Fruit fly (Drosophila melanogaster) whole organism, adult: ENCODE results near the gene CG4593.

Experiments used
- CG11617 ChIP-seq: fragments of 200-800 bp; sonication (Bioruptor generic); optimal IDR thresholded peaks from 2 replicates; lab custom pipeline; 2017; ENCODE audit warnings: mild to moderate bottlenecking, missing biosample characterization, missing genetic modification reagents, missing genetic modification characterization
- CG12768 ChIP-seq: fragments of 200-800 bp; sonication (Bioruptor generic); optimal IDR thresholded peaks from 2 replicates; lab custom pipeline; 2017; ENCODE audit warnings: missing biosample characterization, missing genetic modification characterization, mild to moderate bottlenecking, moderate library complexity, missing genetic modification reagents
- CG14711 ChIP-seq: fragments of 200-800 bp; sonication (Bioruptor generic); optimal IDR thresholded peaks from 2 replicates; lab custom pipeline; 2018; ENCODE audit warnings: missing biosample characterization, mild to moderate bottlenecking, missing genetic modification characterization, moderate library complexity
- CG1620 ChIP-seq: fragments of 200-800 bp; sonication (Bioruptor generic); optimal IDR thresholded peaks from 2 replicates; lab custom pipeline; 2016; ENCODE audit warnings: missing biosample characterization, missing genetic modification characterization
- CG33017 ChIP-seq: fragments of 200-800 bp; sonication (Bioruptor generic); optimal IDR thresholded peaks from 2 replicates; lab custom pipeline; 2018; ENCODE audit warnings: missing biosample characterization, mild to moderate bottlenecking, missing genetic modification characterization, moderate library complexity
- CG5204 ChIP-seq: fragments of 200-800 bp; sonication (Bioruptor generic); optimal IDR thresholded peaks from 2 replicates; lab custom pipeline; 2016; ENCODE audit warnings: missing biosample characterization, missing genetic modification characterization
- CG7045 ChIP-seq: fragments of 200-800 bp; sonication (Bioruptor generic); optimal IDR thresholded peaks from 2 replicates; lab custom pipeline; 2017; ENCODE audit warnings: missing biosample characterization, mild to moderate bottlenecking, missing genetic modification characterization
- CG7101 ChIP-seq: fragments of 200-800 bp; sonication (Bioruptor generic); optimal IDR thresholded peaks from 2 replicates; lab custom pipeline; 2018; ENCODE audit warnings: missing biosample characterization, mild to moderate bottlenecking, missing genetic modification characterization, moderate library complexity
- Clk ChIP-seq: fragments of 200-800 bp; sonication (Bioruptor generic); optimal IDR thresholded peaks from 2 replicates; lab custom pipeline; 2017; ENCODE audit warnings: missing biosample characterization, missing genetic modification characterization
- Crg-1 ChIP-seq: fragments of 200-800 bp; sonication (Bioruptor generic); optimal IDR thresholded peaks from 2 replicates; lab custom pipeline; 2016; ENCODE audit warnings: missing biosample characterization, missing genetic modification characterization
- Hr96 ChIP-seq: fragments of 200-800 bp; sonication (Bioruptor generic); optimal IDR thresholded peaks from 2 replicates; lab custom pipeline; 2016; ENCODE audit warnings: missing biosample characterization, missing genetic modification characterization
- Mnt ChIP-seq: fragments of 200-800 bp; sonication (Bioruptor generic); optimal IDR thresholded peaks from 2 replicates; lab custom pipeline; 2016; ENCODE audit warnings: missing biosample characterization, mild to moderate bottlenecking, missing genetic modification characterization
- bab1 ChIP-seq: fragments of 200-800 bp; sonication (Bioruptor generic); optimal IDR thresholded peaks from 3 replicates; lab custom pipeline; 2019; ENCODE audit warnings: missing biosample characterization, mild to moderate bottlenecking, missing genetic modification characterization, moderate library complexity
- cic ChIP-seq: fragments of 200-800 bp; sonication (Bioruptor generic); optimal IDR thresholded peaks from 2 replicates; lab custom pipeline; 2017; ENCODE audit warnings: missing biosample characterization, mild to moderate bottlenecking, missing genetic modification characterization, moderate library complexity
- cnc ChIP-seq, 2 experiments: fragments of >200 bp; optimal IDR thresholded peaks; 2 replicates each; lab custom pipeline; 2017
- kay ChIP-seq: fragments of 200-800 bp; sonication (Bioruptor generic); peaks from one replicate; lab custom pipeline; 2016; ENCODE audit warnings: missing biosample characterization, missing genetic modification characterization, borderline replicate concordance
- ovo ChIP-seq: fragments of 200-800 bp; sonication (Bioruptor generic); optimal IDR thresholded peaks from 2 replicates; lab custom pipeline; 2016; ENCODE audit warnings: missing biosample characterization, missing genetic modification characterization
- pad ChIP-seq: fragments of 200-800 bp; sonication (Bioruptor generic); optimal IDR thresholded peaks from 3 replicates; lab custom pipeline; 2017; ENCODE audit warnings: missing biosample characterization, missing genetic modification characterization, mild to moderate bottlenecking, moderate library complexity, missing genetic modification reagents
- tj ChIP-seq: fragments of 200-800 bp; sonication (Bioruptor generic); optimal IDR thresholded peaks from 3 replicates; lab custom pipeline; 2017; ENCODE audit warnings: missing biosample characterization, mild to moderate bottlenecking, missing genetic modification characterization, moderate library complexity
- toe ChIP-seq: fragments of 200-800 bp; sonication (Bioruptor generic); optimal IDR thresholded peaks from 2 replicates; lab custom pipeline; 2016; ENCODE audit warnings: missing biosample characterization, missing genetic modification characterization

CG4593 gene

DNA sequence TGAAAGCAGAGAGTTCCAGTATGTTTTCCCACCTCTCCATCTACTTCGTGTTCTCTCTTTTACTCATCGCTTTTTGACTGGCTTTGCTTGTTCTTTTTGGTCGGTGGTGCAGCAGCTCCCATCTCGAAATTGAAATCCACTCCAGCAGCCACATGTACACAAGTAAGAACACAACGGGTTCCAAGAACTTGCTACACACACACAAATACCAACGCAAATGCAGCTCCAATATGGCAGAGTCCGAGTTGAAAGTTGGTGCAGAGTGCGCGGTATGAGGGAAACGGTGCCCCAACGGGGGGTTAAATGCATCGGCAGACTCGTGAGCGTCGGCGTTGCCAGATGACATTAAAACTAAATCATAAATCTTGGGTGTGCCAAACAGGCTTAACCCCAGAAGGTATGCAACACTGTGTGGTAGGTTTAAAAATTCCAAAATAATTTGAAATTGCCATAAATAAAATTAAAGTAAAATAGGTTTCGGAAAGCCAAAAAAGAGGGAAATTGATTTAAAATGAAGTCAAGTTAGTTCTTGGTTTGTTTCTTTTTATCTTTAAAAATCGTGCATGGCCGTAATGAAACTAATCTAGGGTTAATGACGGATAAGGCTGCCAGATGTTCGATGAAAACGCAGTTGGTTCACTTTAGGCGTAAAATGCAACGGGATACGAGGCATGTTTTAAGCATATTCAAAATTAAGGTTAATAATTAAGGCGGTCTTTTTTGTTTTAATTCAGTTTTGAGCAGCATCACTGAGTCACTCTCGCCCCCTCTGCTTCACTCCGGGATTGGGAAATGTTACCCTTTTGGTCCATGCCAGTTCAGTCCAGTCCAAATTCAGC lies 15.8 kb upstream of the CG4593 start:
- no peak for TF ChIP-seq CG12768 (GFP tag; lab: Kevin White, UChicago)
- TF ChIP-seq Hr96 (GFP tag; lab: Kevin White, UChicago), result no peak
- TF ChIP-seq CG5204, result peak; percentile 50
- no peak for TF ChIP-seq CG7101 (tag; lab: Kevin White, UChicago)
- TF ChIP-seq Clk (GFP tag; lab: Kevin White, UChicago), result no peak
- TF ChIP-seq bab1 (GFP tag; lab: Kevin White, UChicago), result peak; percentile 55
- no peak for TF ChIP-seq CG7045 (GFP tag; lab: Kevin White, UChicago)
- TF ChIP-seq Mnt, result no peak
- TF ChIP-seq CG1620 (GFP tag; lab: Kevin White, UChicago), result peak; percentile 29
- no peak for TF ChIP-seq Crg-1
- no peak for TF ChIP-seq ovo
- no peak for TF ChIP-seq pad
- no peak for TF ChIP-seq tj
- no peak for TF ChIP-seq cnc (optimal IDR thresholded peaks at IDR 0.05; lab: Kevin White, UChicago)
- TF ChIP-seq CG33017 (tag; lab: Kevin White, UChicago), result no peak
- peak; percentile 50 for TF ChIP-seq CG14711 (tag; lab: Kevin White, UChicago)
- no peak for TF ChIP-seq toe (GFP tag; lab: Kevin White, UChicago)
- TF ChIP-seq CG11617, result peak; percentile 8
- no peak for TF ChIP-seq cic (GFP tag; lab: Kevin White, UChicago)
- no peak for TF ChIP-seq kay

DNA sequence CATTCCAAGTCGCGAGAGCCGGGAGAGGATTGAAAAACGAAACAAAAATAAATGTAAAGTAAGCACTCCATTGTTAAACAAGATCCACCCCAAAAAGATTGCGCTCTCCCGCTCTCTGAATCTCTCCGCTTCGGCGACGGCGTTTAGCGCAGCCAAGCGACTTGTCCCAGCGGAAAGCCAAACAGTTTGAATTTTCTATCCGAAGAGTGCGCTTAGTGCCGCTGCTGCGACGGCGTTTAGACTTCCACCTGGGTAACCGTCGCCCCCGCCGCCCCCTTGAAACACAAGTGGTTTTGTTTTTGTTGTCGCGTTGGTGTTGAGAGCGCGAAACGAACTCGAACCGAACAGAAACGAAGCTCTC lies 15.2 kb upstream of the CG4593 start, which contains the start of gene Inx2:
Gene Inx2 (plus strand): TSS at position 181 of the 361 bp plus-strand sequence.
- TF ChIP-seq ovo (peak; percentile 69), pad (peak; percentile 41), cic (GFP tag; lab: Kevin White, UChicago) (peak; percentile 70), CG5204 (no peak), CG12768 (GFP tag; lab: Kevin White, UChicago) (peak; percentile 38), Hr96 (GFP tag; lab: Kevin White, UChicago) (peak; percentile 77), Mnt (peak; percentile 89), CG14711 (tag; lab: Kevin White, UChicago) (no peak), CG1620 (GFP tag; lab: Kevin White, UChicago) (peak; percentile 31), CG7101 (tag; lab: Kevin White, UChicago) (peak; percentile 71), Crg-1 (peak; percentile 50), bab1 (GFP tag; lab: Kevin White, UChicago) (peak; percentile 88), kay (no peak), CG11617 (no peak), tj (peak; percentile 93)

dm6 chrX:7000444-7001134 lies 13.1 kb upstream of the CG4593 start:
- TF ChIP-seq CG1620 (GFP tag; lab: Kevin White, UChicago) (no peak), bab1 (GFP tag; lab: Kevin White, UChicago) (no peak), Clk (GFP tag; lab: Kevin White, UChicago) (no peak), cic (GFP tag; lab: Kevin White, UChicago) (no peak), pad (no peak), Mnt (no peak)

DNA sequence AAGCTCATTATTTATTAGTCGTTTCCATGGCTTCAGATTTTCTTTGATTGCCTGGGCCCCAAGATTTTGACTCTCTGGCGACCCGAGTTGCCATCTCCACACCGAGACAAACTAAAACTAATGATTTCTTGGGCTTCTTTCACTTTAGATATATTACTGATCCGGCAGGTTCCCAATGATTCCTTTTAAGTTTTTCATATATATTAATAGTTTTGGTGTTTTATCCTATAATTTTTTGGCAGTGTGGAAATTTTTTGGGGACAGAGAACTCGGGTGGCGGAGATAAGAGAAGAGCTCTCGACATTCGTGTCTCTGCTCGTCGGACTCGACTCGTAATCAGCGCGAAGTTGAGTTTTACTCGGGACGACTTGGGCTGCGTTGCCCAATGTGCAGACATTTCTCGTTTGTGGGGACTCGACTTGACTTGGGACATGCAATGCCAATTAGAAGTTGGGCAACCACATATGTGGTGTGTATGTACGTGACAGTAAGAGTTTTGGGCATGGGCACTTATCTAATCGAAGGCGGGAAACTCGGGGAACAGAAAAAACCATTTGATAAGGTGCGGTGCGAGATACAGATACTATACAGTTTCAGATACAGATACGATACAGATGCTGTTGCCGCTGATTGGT lies 12.4 kb upstream of the CG4593 start:
- no peak for TF ChIP-seq CG7045 (GFP tag; lab: Kevin White, UChicago)
- TF ChIP-seq toe (GFP tag; lab: Kevin White, UChicago), result no peak

DNA sequence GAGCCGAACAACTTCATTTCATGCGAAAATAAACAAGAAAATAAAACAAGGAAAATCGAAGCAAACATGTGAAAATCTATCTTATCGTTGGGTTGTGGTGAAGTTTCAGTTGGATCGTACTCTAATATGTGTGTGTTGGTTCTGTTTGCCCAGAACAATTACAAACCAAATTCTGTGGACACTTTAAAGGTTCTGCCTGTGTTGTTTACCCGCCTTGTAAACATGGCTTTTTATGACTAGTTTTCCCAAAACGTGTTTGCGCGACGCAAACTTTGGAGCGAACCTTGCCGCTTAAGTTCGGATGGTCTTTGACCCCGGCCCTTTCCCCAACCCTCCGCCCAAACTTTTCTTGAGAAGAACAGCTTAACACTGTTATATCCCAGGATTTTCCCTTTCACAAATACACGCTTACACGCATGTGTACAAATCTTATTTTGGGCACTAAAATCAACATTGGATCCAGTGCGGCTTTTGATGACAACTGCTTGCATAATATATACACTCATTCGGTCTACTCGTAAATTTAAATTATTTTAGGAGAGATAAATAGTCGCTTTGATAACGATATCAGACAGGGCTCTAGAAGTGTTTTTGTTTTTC lies 9.5 kb upstream of the CG4593 start:
- TF ChIP-seq pad (peak; percentile 30), CG7045 (GFP tag; lab: Kevin White, UChicago) (no peak), toe (GFP tag; lab: Kevin White, UChicago) (no peak), CG12768 (GFP tag; lab: Kevin White, UChicago) (no peak), CG5204 (no peak), CG11617 (peak; percentile 3), cnc (optimal IDR thresholded peaks at IDR 0.05; lab: Kevin White, UChicago) (no peak), ovo (no peak), CG33017 (tag; lab: Kevin White, UChicago) (no peak), CG1620 (GFP tag; lab: Kevin White, UChicago) (peak; percentile 38), Hr96 (GFP tag; lab: Kevin White, UChicago) (no peak), CG7101 (tag; lab: Kevin White, UChicago) (peak; percentile 54), CG14711 (tag; lab: Kevin White, UChicago) (no peak), kay (no peak), Clk (GFP tag; lab: Kevin White, UChicago) (no peak), Mnt (peak; percentile 26), cic (GFP tag; lab: Kevin White, UChicago) (no peak), Crg-1 (peak; percentile 45), bab1 (GFP tag; lab: Kevin White, UChicago) (no peak), tj (no peak)
